Worm (Caenorhabditis elegans) whole organism, young adult: ENCODE data around the gene W06D11.3.

ENCODE experiments used
- B0019.2 ChIP-seq: fragments of 200-800 bp; sonication (Bioruptor generic); conservative IDR thresholded peaks from 2 replicates; pipeline ENCODE4 v1.3.6; 2022; ENCODE audit warnings: missing genetic modification reagents, missing genetic modification characterization, missing compliant biosample characterization
- F10E7.11 ChIP-seq: sonication (generic microtip); optimal IDR thresholded peaks from 2 replicates; lab custom pipeline; 2017; ENCODE audit warnings: mild to moderate bottlenecking, missing genetic modification characterization, moderate library complexity, missing compliant biosample characterization
- F33H1.4 ChIP-seq: fragments of 200-800 bp; sonication (Bioruptor generic); IDR thresholded peaks from 2 replicates; pipeline ENCODE4 v1.3.6; 2022; ENCODE audit warnings: missing genetic modification reagents, missing genetic modification characterization, missing compliant biosample characterization
- F52B5.7 ChIP-seq: sonication (generic microtip); optimal IDR thresholded peaks from 2 replicates; lab custom pipeline; 2016; ENCODE audit warnings: mild to moderate bottlenecking, missing genetic modification characterization, missing compliant biosample characterization
- F55B11.4 ChIP-seq: sonication (generic microtip); optimal IDR thresholded peaks from 2 replicates; lab custom pipeline; 2016; ENCODE audit warnings: missing compliant biosample characterization, missing genetic modification characterization, borderline replicate concordance; ENCODE audit not compliant: insufficient read depth
- K12H6.12 ChIP-seq: fragments of 200-800 bp; sonication (Bioruptor generic); optimal IDR thresholded peaks from 2 replicates; lab custom pipeline; 2018; ENCODE audit warnings: mild to moderate bottlenecking, missing genetic modification characterization, missing compliant biosample characterization
- T07F8.4 ChIP-seq: sonication (generic microtip); optimal IDR thresholded peaks from 2 replicates; lab custom pipeline; 2016; ENCODE audit warnings: mild to moderate bottlenecking, missing genetic modification characterization, moderate library complexity, missing compliant biosample characterization
- Y79H2A.3 ChIP-seq: fragments of 200-800 bp; sonication (Bioruptor generic); conservative IDR thresholded peaks from 2 replicates; pipeline ENCODE4 v1.3.6; 2022; ENCODE audit warnings: missing genetic modification reagents, missing genetic modification characterization, missing compliant biosample characterization
- ZK185.1 ChIP-seq: sonication (generic microtip); optimal IDR thresholded peaks from 2 replicates; lab custom pipeline; 2016; ENCODE audit warnings: mild to moderate bottlenecking, missing genetic modification characterization, missing compliant biosample characterization; ENCODE audit not compliant: poor library complexity, severe bottlenecking
- athp-1 ChIP-seq: sonication (generic microtip); optimal IDR thresholded peaks from 2 replicates; lab custom pipeline; 2017; ENCODE audit warnings: mild to moderate bottlenecking, missing genetic modification characterization, missing compliant biosample characterization
- attf-5 ChIP-seq: fragments of 200-800 bp; sonication (Bioruptor generic); optimal IDR thresholded peaks from 2 replicates; lab custom pipeline; 2018; ENCODE audit warnings: mild to moderate bottlenecking, missing genetic modification characterization, missing compliant biosample characterization
- cebp-1 ChIP-seq, 2 experiments: fragments of 200-800 bp in 1 of 2; sonication (Bioruptor generic) in 1 of 2; sonication (generic microtip) in 1 of 2; IDR thresholded peaks in 1 of 2; optimal IDR thresholded peaks in 1 of 2; 2 replicates each; pipeline versions ENCODE4 v1.3.6 to Lab custom; 2017 to 2022; ENCODE audit warnings: missing compliant biosample characterization in 2 of 2, missing genetic modification characterization in 2 of 2, mild to moderate bottlenecking in 1 of 2, missing genetic modification reagents in 1 of 2, moderate library complexity in 1 of 2
- cebp-2 ChIP-seq: fragments of 200-800 bp; sonication (Bioruptor generic); IDR thresholded peaks from 2 replicates; pipeline ENCODE4 v1.3.6; 2022; ENCODE audit warnings: missing genetic modification characterization, missing compliant biosample characterization
- efl-1 ChIP-seq: fragments of 150-350 bp; optimal IDR thresholded peaks from 2 replicates; lab custom pipeline; 2014; ENCODE audit warnings: missing biosample characterization, missing genetic modification reagents, missing genetic modification characterization
- egl-18 ChIP-seq: fragments of 200-800 bp; sonication (Bioruptor generic); IDR thresholded peaks from 2 replicates; pipeline ENCODE4 v1.3.6; 2022; ENCODE audit warnings: missing genetic modification reagents, missing genetic modification characterization, missing compliant biosample characterization
- egl-44 ChIP-seq: fragments of 200-800 bp; sonication (Bioruptor generic); IDR thresholded peaks from 2 replicates; pipeline ENCODE4 v1.3.6; 2022; ENCODE audit warnings: missing genetic modification reagents, missing genetic modification characterization, missing compliant biosample characterization
- egrh-3 ChIP-seq: fragments of 200-800 bp; sonication (Bioruptor generic); IDR thresholded peaks from 2 replicates; pipeline ENCODE4 v1.3.6; 2022; ENCODE audit warnings: missing genetic modification reagents, missing genetic modification characterization, missing compliant biosample characterization
- ekl-4 ChIP-seq: fragments of 200-800 bp; sonication (Bioruptor generic); IDR thresholded peaks from 2 replicates; pipeline ENCODE4 v1.3.6; 2022; ENCODE audit warnings: missing genetic modification reagents, missing genetic modification characterization, missing compliant biosample characterization
- ets-4 ChIP-seq: fragments of 200-800 bp; sonication (Bioruptor generic); optimal IDR thresholded peaks from 2 replicates; lab custom pipeline; 2018; ENCODE audit warnings: mild to moderate bottlenecking, missing genetic modification characterization, missing compliant biosample characterization
- hlh-26 ChIP-seq: fragments of 200-800 bp; sonication (Bioruptor generic); conservative IDR thresholded peaks from 2 replicates; pipeline ENCODE4 v1.3.6; 2022; ENCODE audit warnings: missing genetic modification reagents, missing genetic modification characterization, missing compliant biosample characterization
- hmg-1.2 ChIP-seq: fragments of 200-800 bp; sonication (Bioruptor generic); IDR thresholded peaks from 2 replicates; pipeline ENCODE4 v1.3.6; 2022; ENCODE audit warnings: missing genetic modification reagents, missing genetic modification characterization, missing compliant biosample characterization
- hrde-1 ChIP-seq: sonication (generic microtip); optimal IDR thresholded peaks from 2 replicates; lab custom pipeline; 2016; ENCODE audit warnings: missing genetic modification characterization, mild to moderate bottlenecking, missing compliant biosample characterization, moderate library complexity, missing genotype, missing genetic modification reagents, borderline replicate concordance
- lin-26 ChIP-seq: fragments of 200-800 bp; sonication (Bioruptor generic); IDR thresholded peaks from 2 replicates; pipeline ENCODE4 v1.3.6; 2022; ENCODE audit warnings: missing genetic modification reagents, missing genetic modification characterization, missing compliant biosample characterization
- lin-40 ChIP-seq: sonication (generic microtip); optimal IDR thresholded peaks from 2 replicates; lab custom pipeline; 2016; ENCODE audit warnings: missing genetic modification characterization, mild to moderate bottlenecking, missing compliant biosample characterization, missing genotype, missing genetic modification reagents
- madf-10 ChIP-seq: sonication (generic microtip); optimal IDR thresholded peaks from 2 replicates; lab custom pipeline; 2016; ENCODE audit warnings: mild to moderate bottlenecking, missing genetic modification characterization, missing compliant biosample characterization
- madf-6 ChIP-seq: fragments of 200-800 bp; sonication (Bioruptor generic); IDR thresholded peaks from 2 replicates; pipeline ENCODE4 v1.3.6; 2022; ENCODE audit warnings: missing genetic modification reagents, missing genetic modification characterization, missing compliant biosample characterization
- madf-8 ChIP-seq: fragments of 200-800 bp; sonication (Bioruptor generic); conservative IDR thresholded peaks from 2 replicates; pipeline ENCODE4 v1.3.6; 2022; ENCODE audit warnings: missing genetic modification reagents, missing genetic modification characterization, missing compliant biosample characterization
- mel-28 ChIP-seq: sonication (generic microtip); optimal IDR thresholded peaks from 2 replicates; lab custom pipeline; 2016; ENCODE audit warnings: borderline replicate concordance, mild to moderate bottlenecking, missing genetic modification characterization, missing compliant biosample characterization
- mes-4 ChIP-seq: sonication (generic microtip); optimal IDR thresholded peaks from 2 replicates; lab custom pipeline; 2016; ENCODE audit warnings: missing genotype, missing genetic modification characterization, missing compliant biosample characterization
- nhr-90 ChIP-seq: sonication (generic microtip); optimal IDR thresholded peaks from 2 replicates; lab custom pipeline; 2016; ENCODE audit warnings: missing genotype, mild to moderate bottlenecking, missing genetic modification characterization, missing compliant biosample characterization
- pbrm-1 ChIP-seq: fragments of 200-800 bp; sonication (Bioruptor generic); IDR thresholded peaks from 2 replicates; pipeline ENCODE4 v1.3.6; 2022; ENCODE audit warnings: missing genetic modification reagents, missing genetic modification characterization, missing compliant biosample characterization
- repo-1 ChIP-seq: sonication (generic microtip); optimal IDR thresholded peaks from 2 replicates; lab custom pipeline; 2017; ENCODE audit warnings: mild to moderate bottlenecking, missing genetic modification characterization, missing compliant biosample characterization
- sea-2 ChIP-seq: fragments of 200-800 bp; sonication (Bioruptor generic); IDR thresholded peaks from 2 replicates; pipeline ENCODE4 v1.3.6; 2022; ENCODE audit warnings: missing genetic modification characterization, missing compliant biosample characterization
- snpc-1.1 ChIP-seq: sonication (generic microtip); optimal IDR thresholded peaks from 2 replicates; lab custom pipeline; 2017; ENCODE audit warnings: missing genetic modification characterization, mild to moderate bottlenecking, missing compliant biosample characterization, antibody characterized with exemption, moderate library complexity, missing genotype, missing genetic modification reagents; ENCODE audit not compliant: insufficient read depth
- snpc-3.4 ChIP-seq: sonication (generic microtip); optimal IDR thresholded peaks from 2 replicates; lab custom pipeline; 2017; ENCODE audit warnings: missing genetic modification characterization, mild to moderate bottlenecking, missing compliant biosample characterization, antibody characterized with exemption, moderate library complexity, missing genotype, missing genetic modification reagents
- sptf-2 ChIP-seq: fragments of 200-800 bp; sonication (Bioruptor generic); optimal IDR thresholded peaks from 2 replicates; lab custom pipeline; 2018; ENCODE audit warnings: mild to moderate bottlenecking, missing genetic modification characterization, missing compliant biosample characterization
- zfh-2 ChIP-seq: fragments of 200-800 bp; sonication (Bioruptor generic); conservative IDR thresholded peaks from 2 replicates; pipeline ENCODE4 v1.3.6; 2022; ENCODE audit warnings: missing genetic modification reagents, missing genetic modification characterization, missing compliant biosample characterization
- zim-3 ChIP-seq: sonication (generic microtip); optimal IDR thresholded peaks from 2 replicates; lab custom pipeline; 2017; ENCODE audit warnings: mild to moderate bottlenecking, missing genetic modification characterization, moderate library complexity, missing compliant biosample characterization
- ztf-22 ChIP-seq: fragments of 200-800 bp; sonication (Bioruptor generic); optimal IDR thresholded peaks from 2 replicates; lab custom pipeline; 2018; ENCODE audit warnings: mild to moderate bottlenecking, missing genetic modification characterization, moderate library complexity, missing compliant biosample characterization
- ztf-26 ChIP-seq: sonication (generic microtip); optimal IDR thresholded peaks from 2 replicates; lab custom pipeline; 2017; ENCODE audit warnings: missing genetic modification characterization, missing compliant biosample characterization
- ztf-6 ChIP-seq: fragments of 200-800 bp; sonication (Bioruptor generic); IDR thresholded peaks from 2 replicates; pipeline ENCODE4 v1.3.6; 2022; ENCODE audit warnings: missing genetic modification reagents, missing genetic modification characterization, missing compliant biosample characterization

The W06D11.3 gene

DNA sequence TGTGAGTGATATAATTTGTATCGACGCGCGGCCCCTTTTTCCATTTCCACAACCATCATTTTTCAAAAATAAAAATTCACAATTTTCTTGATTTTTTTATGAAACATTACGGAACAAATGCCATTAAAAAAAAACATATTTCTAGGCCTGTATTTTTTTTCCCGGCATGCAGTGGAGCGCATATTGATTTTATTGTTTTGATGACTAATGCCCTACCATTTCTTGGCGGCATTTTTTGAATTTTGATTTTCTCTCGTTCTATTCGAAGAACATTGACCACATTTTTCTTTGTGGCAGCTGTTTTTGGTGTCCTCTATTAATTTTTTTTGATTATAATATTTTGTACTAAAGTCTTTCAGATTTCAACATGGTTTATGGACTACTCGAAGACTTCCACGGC is at the start of gene W06D11.3:
Gene W06D11.3 (plus strand): TSS at position 360 of the 400 bp plus-strand sequence.
- TF ChIP-seq B0019.2 (GFP tag; lab: Robert Waterston, UW) (no peak), madf-8 (GFP tag; lab: Robert Waterston, UW) (peak; percentile 78), madf-6 (GFP tag; lab: Robert Waterston, UW) (peak; percentile 69), pbrm-1 (GFP tag; lab: Robert Waterston, UW) (no peak), hmg-1.2 (GFP tag; lab: Robert Waterston, UW) (peak; percentile 26; the same call in 1 of the 2 replicates), efl-1 (GFP tag; lab: Kevin White, UChicago) (peak; percentile 73)
- TF ChIP-seq, all 124 proteins: peak for 4

DNA sequence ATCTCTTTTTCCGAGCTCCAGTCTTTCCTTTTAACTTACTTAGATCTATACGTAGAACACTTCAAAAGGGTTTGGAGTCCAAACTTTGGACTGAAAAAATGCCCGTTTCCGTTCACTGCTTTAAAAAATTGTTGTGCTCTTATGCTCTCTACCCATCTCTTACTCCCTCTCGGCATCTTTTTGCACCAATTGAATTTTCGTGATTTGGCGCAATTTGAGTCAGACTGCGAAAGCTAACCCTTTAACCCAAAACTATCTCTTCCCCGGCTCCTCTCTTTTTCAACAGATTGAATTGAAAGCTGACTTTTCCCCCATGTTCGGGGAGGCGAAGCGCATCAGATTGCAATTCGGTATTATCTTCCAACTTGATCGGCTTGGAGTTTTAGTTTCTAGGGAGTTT is 46.3 kb upstream of the W06D11.3 start:
- TF ChIP-seq ztf-6 (GFP tag; lab: Robert Waterston, UW): no peak
- no peak for TF ChIP-seq mes-4
- TF ChIP-seq ztf-22 (GFP tag; lab: Kevin White, UChicago): no peak
- TF ChIP-seq snpc-3.4: no peak
- no peak for TF ChIP-seq zim-3
- TF ChIP-seq athp-1: no peak
- TF ChIP-seq B0019.2 (GFP tag; lab: Robert Waterston, UW): no peak
- no peak for TF ChIP-seq attf-5 (GFP tag; lab: Kevin White, UChicago)
- no peak for TF ChIP-seq ztf-26
- TF ChIP-seq F10E7.11 (tag; lab: Kevin White, UChicago): no peak
- no peak for TF ChIP-seq lin-40
- no peak for TF ChIP-seq lin-26 (GFP tag; lab: Robert Waterston, UW)
- no peak for TF ChIP-seq egl-44 (GFP tag; lab: Robert Waterston, UW)
- no peak for TF ChIP-seq egl-18 (GFP tag; lab: Robert Waterston, UW)
- no peak for TF ChIP-seq Y79H2A.3 (GFP tag; lab: Robert Waterston, UW)
- TF ChIP-seq hrde-1 (tag; lab: Kevin White, UChicago): no peak
- no peak for TF ChIP-seq sptf-2 (GFP tag; lab: Kevin White, UChicago)
- TF ChIP-seq K12H6.12: no peak
- no peak for TF ChIP-seq nhr-90 (tag; lab: Kevin White, UChicago)

DNA sequence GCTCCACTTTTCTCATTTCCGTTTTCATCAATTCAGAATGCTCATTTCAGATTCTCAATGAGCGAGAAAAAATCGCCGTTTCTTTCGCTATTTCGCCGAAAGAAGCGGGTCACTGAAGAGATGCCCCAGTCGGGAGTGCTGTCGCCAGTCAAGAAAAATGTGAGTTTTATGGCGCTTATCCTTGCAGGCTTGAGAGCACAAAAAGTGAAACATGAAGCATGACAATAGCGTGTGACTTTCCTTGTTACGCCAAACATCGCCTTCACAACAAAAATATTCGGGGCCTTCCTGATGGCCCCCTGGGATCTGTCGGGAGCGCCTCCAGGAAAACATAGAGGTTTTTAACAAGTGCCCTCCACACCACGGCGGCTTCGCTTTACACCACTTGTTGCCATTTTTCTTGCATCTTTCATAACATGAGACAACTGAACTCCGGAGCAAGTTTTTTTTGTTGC is 41.9 kb upstream of the W06D11.3 start, which contains the start of gene E01G6.2:
Gene E01G6.2 (plus strand): TSS at position 51 of the 455 bp plus-strand sequence.
- TF ChIP-seq snpc-1.1 (tag; lab: Kevin White, UChicago) (no peak), lin-26 (GFP tag; lab: Robert Waterston, UW) (no peak), repo-1 (no peak), zfh-2 (GFP tag; lab: Robert Waterston, UW) (peak; percentile 50), F55B11.4 (tag; lab: Kevin White, UChicago) (no peak), F52B5.7 (tag; lab: Kevin White, UChicago) (no peak)

DNA sequence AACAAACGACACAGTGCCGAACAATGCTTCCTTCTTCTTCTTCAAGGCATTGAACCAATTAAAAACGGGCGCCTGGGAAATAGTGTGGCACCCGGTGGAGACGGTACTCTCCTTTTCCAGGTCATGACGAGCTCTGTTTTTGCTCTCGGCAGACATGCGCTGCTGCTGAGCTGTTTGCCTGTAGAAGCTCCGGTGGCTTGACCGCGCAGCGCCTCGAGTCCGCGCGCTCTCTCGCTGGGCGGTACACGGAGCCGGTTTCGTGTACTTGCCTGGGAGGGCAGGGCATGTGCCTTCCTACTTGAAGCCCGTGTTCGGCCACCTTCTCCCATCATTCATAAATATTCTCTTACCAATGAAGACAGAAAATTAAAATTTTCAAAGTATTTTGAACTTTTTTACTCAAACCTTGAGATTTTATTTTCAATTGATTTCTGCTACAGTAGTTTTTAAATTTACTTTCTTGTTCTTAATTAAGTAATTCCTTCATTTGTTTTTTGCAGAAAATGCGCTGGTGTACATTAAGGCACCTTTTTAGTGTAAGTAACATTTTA is 38.0 kb upstream of the W06D11.3 start, which contains the start of gene E01G6.1:
Gene E01G6.1 (plus strand): TSS at position 501 of the 551 bp plus-strand sequence.
- TF ChIP-seq madf-10 (no peak), zfh-2 (GFP tag; lab: Robert Waterston, UW) (peak; percentile 91), egrh-3 (GFP tag; lab: Robert Waterston, UW) (peak; percentile 62; the same call in 1 of the 2 replicates)

DNA sequence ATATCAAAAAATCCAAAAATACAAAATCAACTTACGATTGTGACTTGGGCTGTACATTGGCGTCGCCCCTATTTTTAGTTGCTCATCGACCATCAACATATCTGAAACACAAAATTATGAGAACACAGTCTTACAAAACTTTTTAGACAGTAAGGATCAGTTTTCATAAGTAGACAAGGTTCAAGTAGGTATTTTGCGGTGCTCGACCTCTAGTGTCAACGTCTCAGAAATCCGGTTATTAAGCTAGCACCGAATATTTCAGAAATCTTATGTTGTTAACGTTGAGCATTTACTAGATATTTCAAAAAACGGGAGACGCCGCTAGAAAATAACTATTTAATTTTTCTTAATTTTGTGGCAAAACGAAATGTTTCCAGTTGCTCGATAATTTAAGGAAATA is 27.6 kb upstream of the W06D11.3 start, which contains the start of gene otpl-8:
Gene otpl-8 (minus strand): TSS at position 101 of the 400 bp plus-strand sequence.
- TF ChIP-seq madf-8 (GFP tag; lab: Robert Waterston, UW) (no peak), mel-28 (no peak), ZK185.1 (tag; lab: Kevin White, UChicago) (no peak), T07F8.4 (tag; lab: Kevin White, UChicago) (no peak), hlh-26 (GFP tag; lab: Robert Waterston, UW) (no peak), ekl-4 (no peak), ets-4 (no peak), ztf-6 (GFP tag; lab: Robert Waterston, UW) (no peak), sea-2 (GFP tag; lab: Robert Waterston, UW) (no peak), cebp-2 (GFP tag; lab: Robert Waterston, UW) (no peak), cebp-1 (GFP tag; IDR thresholded peaks at IDR 0.05; lab: Robert Waterston, UW) (no peak), cebp-1 (tag; optimal IDR thresholded peaks at IDR 0.05; lab: Kevin White, UChicago) (no peak), F33H1.4 (no peak)
